Worm (Caenorhabditis elegans): ENCODE measurements around the gene sdz-8.

DNA sequence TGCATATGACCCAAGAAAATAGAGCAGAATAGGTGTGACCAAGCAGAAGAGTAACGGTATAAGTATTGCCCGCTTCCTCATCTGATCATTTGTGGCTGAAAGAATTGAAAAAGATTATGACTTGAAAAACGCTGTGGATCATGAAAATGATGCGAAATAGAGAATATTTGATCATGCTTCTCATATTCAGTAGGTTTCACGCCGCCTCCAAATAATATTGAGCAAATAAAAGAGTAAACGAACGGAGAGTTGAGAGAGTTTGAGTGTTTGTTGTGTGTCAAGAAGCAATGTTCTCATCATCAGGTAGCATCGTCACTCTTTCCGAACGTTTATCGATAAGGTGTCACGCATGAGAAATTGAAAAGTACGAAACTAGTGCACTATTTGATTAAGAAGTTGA is 19.7 kb downstream of the sdz-8 start, which contains the start of gene htrl-1:
- no peak for TF ChIP-seq ama-1 (optimal IDR thresholded peaks at IDR 0.05)
- no peak for TF ChIP-seq zip-4 (GFP tag; optimal IDR thresholded peaks at IDR 0.05)
- no peak for TF ChIP-seq lir-3 (tag; optimal IDR thresholded peaks at IDR 0.05; ENCODE audit: poor library complexity)
- no peak for TF ChIP-seq pqm-1 (tag; optimal IDR thresholded peaks at IDR 0.05)
- TF ChIP-seq fkh-4 (tag; optimal IDR thresholded peaks at IDR 0.05; ENCODE audit: borderline replicate concordance), result no peak
- TF ChIP-seq nhr-12 (tag; optimal IDR thresholded peaks at IDR 0.05), result no peak
- TF ChIP-seq lin-35 (GFP tag; optimal IDR thresholded peaks at IDR 0.05), result no peak

Data from whole organism, L1 larva.